Worm (Caenorhabditis elegans): ENCODE data around the gene C23H5.8.

DNA sequence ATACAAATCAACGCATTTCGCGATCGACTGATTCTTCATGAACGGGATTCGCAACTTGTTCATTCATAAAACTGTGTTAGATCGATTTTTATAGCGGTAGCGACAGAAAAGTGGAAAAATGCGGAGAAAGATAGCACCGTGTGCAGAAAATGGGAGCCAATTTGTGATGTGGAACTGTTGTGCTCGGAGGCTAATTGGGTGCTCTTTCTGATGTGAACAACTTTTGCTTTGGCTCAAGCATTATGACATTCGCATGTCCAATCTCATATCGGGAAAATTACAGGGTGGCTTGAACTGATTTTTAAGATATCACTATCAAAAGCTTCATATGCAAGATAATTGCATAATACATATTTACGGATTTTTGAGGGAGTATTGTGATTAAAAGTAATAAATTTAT is 13.4 kb downstream of the C23H5.8 start, which contains the start of gene C23H5.11:
- no peak for TF ChIP-seq npax-4 (tag; optimal IDR thresholded peaks at IDR 0.05)
- no peak for TF ChIP-seq nhr-11 (tag; optimal IDR thresholded peaks at IDR 0.05)
